Fruit fly (Drosophila melanogaster) whole organism, embryonic: ENCODE data around the gene RhoGEF4.
A peak's percentile ranks its signal among the peaks of the same experiment; 100 is the strongest.

Source experiments
- Atf-2 ChIP-seq: fragments of 200-800 bp; sonication (Bioruptor generic); optimal IDR thresholded peaks from 2 replicates; lab custom pipeline; 2016; ENCODE audit warnings: missing biosample characterization, missing genetic modification characterization
- Atf6 ChIP-seq: fragments of 200-800 bp; sonication (Bioruptor generic); IDR thresholded peaks from 2 replicates; pipeline ENCODE4 v1.3.6; 2022; ENCODE audit warnings: missing biosample characterization, missing genetic modification characterization
- B-H1 ChIP-seq: fragments of 200-800 bp; sonication (Bioruptor generic); IDR thresholded peaks from 3 replicates; pipeline ENCODE4 v1.3.6; 2022; ENCODE audit warnings: missing biosample characterization, missing genetic modification characterization
- CG10147 ChIP-seq: fragments of 200-800 bp; sonication (Bioruptor generic); optimal IDR thresholded peaks from 2 replicates; lab custom pipeline; 2019; ENCODE audit warnings: missing biosample characterization, mild to moderate bottlenecking, missing genetic modification characterization, moderate library complexity
- CG10321 ChIP-seq: fragments of 200-800 bp; sonication (Bioruptor generic); IDR thresholded peaks from 2 replicates; pipeline ENCODE4 v1.3.6; 2022; ENCODE audit warnings: missing biosample characterization, missing genetic modification characterization
- CG10959 ChIP-seq: fragments of 200-800 bp; sonication (Bioruptor generic); IDR thresholded peaks from 2 replicates; pipeline ENCODE4 v1.3.6; 2022; ENCODE audit warnings: missing biosample characterization, missing genetic modification characterization
- CG12299 ChIP-seq: fragments of 200-800 bp; sonication (Bioruptor generic); optimal IDR thresholded peaks from 2 replicates; lab custom pipeline; 2018; ENCODE audit warnings: missing biosample characterization, mild to moderate bottlenecking, missing genetic modification characterization
- CG15269 ChIP-seq: fragments of 200-800 bp; sonication (Bioruptor generic); optimal IDR thresholded peaks from 2 replicates; lab custom pipeline; 2018; ENCODE audit warnings: missing biosample characterization, mild to moderate bottlenecking, missing genetic modification characterization, moderate library complexity
- CG1647 ChIP-seq: fragments of 200-800 bp; sonication (Bioruptor generic); optimal IDR thresholded peaks from 3 replicates; lab custom pipeline; 2016; ENCODE audit warnings: missing biosample characterization, missing genetic modification characterization
- CG17328 ChIP-seq: fragments of 200-800 bp; sonication (Bioruptor generic); IDR thresholded peaks from 2 replicates; pipeline ENCODE4 v1.3.6; 2022; ENCODE audit warnings: missing biosample characterization, missing genetic modification characterization
- CG17359 ChIP-seq: fragments of 200-800 bp; sonication (Bioruptor generic); optimal IDR thresholded peaks from 3 replicates; lab custom pipeline; 2018; ENCODE audit warnings: missing biosample characterization, mild to moderate bottlenecking, missing genetic modification characterization, moderate library complexity
- CG18262 ChIP-seq: fragments of 200-800 bp; optimal IDR thresholded peaks from 3 replicates; lab custom pipeline; 2019; ENCODE audit warnings: missing biosample characterization, mild to moderate bottlenecking, missing genetic modification characterization, moderate library complexity
- CG18764 ChIP-seq: fragments of 200-800 bp; sonication (Bioruptor generic); optimal IDR thresholded peaks from 3 replicates; lab custom pipeline; 2016; ENCODE audit warnings: missing biosample characterization, missing genetic modification characterization
- CG31365 ChIP-seq: fragments of 200-800 bp; sonication (Bioruptor generic); optimal IDR thresholded peaks from 2 replicates; lab custom pipeline; 2018; ENCODE audit warnings: missing biosample characterization, mild to moderate bottlenecking, missing genetic modification characterization
- CG33213 ChIP-seq: fragments of 200-800 bp; sonication (Bioruptor generic); optimal IDR thresholded peaks from 3 replicates; lab custom pipeline; 2016; ENCODE audit warnings: missing biosample characterization, missing genetic modification characterization
- CG34376 ChIP-seq: fragments of 200-800 bp; sonication (Bioruptor generic); optimal IDR thresholded peaks from 2 replicates; lab custom pipeline; 2018; ENCODE audit warnings: missing biosample characterization, mild to moderate bottlenecking, missing genetic modification characterization
- CG7786 ChIP-seq: fragments of 200-800 bp; sonication (Bioruptor generic); optimal IDR thresholded peaks from 2 replicates; lab custom pipeline; 2016; ENCODE audit warnings: missing biosample characterization, missing genetic modification characterization
- CG7839 ChIP-seq: fragments of 200-800 bp; sonication (Bioruptor generic); optimal IDR thresholded peaks from 3 replicates; lab custom pipeline; 2018; ENCODE audit warnings: missing biosample characterization, mild to moderate bottlenecking, missing genetic modification characterization, moderate library complexity
- CG8944 ChIP-seq: fragments of 200-800 bp; sonication (Bioruptor generic); optimal IDR thresholded peaks from 3 replicates; lab custom pipeline; 2016; ENCODE audit warnings: missing biosample characterization, missing genetic modification characterization
- CG9817 ChIP-seq: fragments of 200-800 bp; sonication (Bioruptor generic); optimal IDR thresholded peaks from 2 replicates; lab custom pipeline; 2018; ENCODE audit warnings: missing biosample characterization, mild to moderate bottlenecking, missing genetic modification characterization, moderate library complexity
- D19B ChIP-seq: fragments of 200-800 bp; sonication (Bioruptor generic); optimal IDR thresholded peaks from 2 replicates; lab custom pipeline; 2017; ENCODE audit warnings: missing biosample characterization, mild to moderate bottlenecking, missing genetic modification characterization
- Dfd ChIP-seq, 2 experiments: fragments of >200 bp; optimal IDR thresholded peaks; 2 replicates each; lab custom pipeline; 2017; ENCODE audit warnings: missing biosample characterization in 2 of 2, missing genetic modification characterization in 2 of 2
- ERR ChIP-seq: fragments of 200-800 bp; sonication (Bioruptor generic); optimal IDR thresholded peaks from 2 replicates; lab custom pipeline; 2016; ENCODE audit warnings: missing biosample characterization, missing genetic modification characterization
- H2.0 ChIP-seq: fragments of 200-800 bp; sonication (Bioruptor generic); IDR thresholded peaks from 2 replicates; pipeline ENCODE4 v1.3.6; 2022; ENCODE audit warnings: missing biosample characterization, missing genetic modification characterization
- HLHmδ ChIP-seq: fragments of 200-800 bp; sonication (Bioruptor generic); optimal IDR thresholded peaks from 2 replicates; lab custom pipeline; 2018; ENCODE audit warnings: missing biosample characterization, mild to moderate bottlenecking, missing genetic modification characterization, moderate library complexity
- Hmr ChIP-seq: fragments of 200-800 bp; sonication (Bioruptor generic); optimal IDR thresholded peaks from 3 replicates; lab custom pipeline; 2017; ENCODE audit warnings: mild to moderate bottlenecking, missing biosample characterization, missing genetic modification reagents, missing genetic modification characterization
- Jarid2 ChIP-seq: fragments of 200-800 bp; sonication (Bioruptor generic); optimal IDR thresholded peaks from 3 replicates; lab custom pipeline; 2017; ENCODE audit warnings: mild to moderate bottlenecking, missing biosample characterization, missing genetic modification reagents, missing genetic modification characterization
- Lhr ChIP-seq: fragments of 200-800 bp; sonication (Bioruptor generic); optimal IDR thresholded peaks from 3 replicates; lab custom pipeline; 2017; ENCODE audit warnings: mild to moderate bottlenecking, missing biosample characterization, missing genetic modification reagents, missing genetic modification characterization
- MESR4 ChIP-seq: fragments of 200-800 bp; sonication (Bioruptor generic); optimal IDR thresholded peaks from 2 replicates; lab custom pipeline; 2018; ENCODE audit warnings: missing biosample characterization, mild to moderate bottlenecking, missing genetic modification characterization, moderate library complexity
- Mrtf ChIP-seq: fragments of 200-800 bp; sonication (Bioruptor generic); IDR thresholded peaks from 3 replicates; pipeline ENCODE4 v1.3.6; 2022; ENCODE audit warnings: missing biosample characterization, missing genetic modification characterization
- Nf-YB ChIP-seq: fragments of 200-800 bp; sonication (Bioruptor generic); optimal IDR thresholded peaks from 3 replicates; lab custom pipeline; 2019; ENCODE audit warnings: missing biosample characterization, mild to moderate bottlenecking, missing genetic modification characterization, moderate library complexity
- Ravus ChIP-seq: fragments of 200-800 bp; sonication (Bioruptor generic); IDR thresholded peaks from 2 replicates; pipeline ENCODE4 v1.3.6; 2022; ENCODE audit warnings: missing biosample characterization, missing genetic modification characterization
- Sry-β ChIP-seq: fragments of 200-800 bp; sonication (Bioruptor generic); optimal IDR thresholded peaks from 2 replicates; lab custom pipeline; 2018; ENCODE audit warnings: missing biosample characterization, mild to moderate bottlenecking, missing genetic modification characterization, moderate library complexity
- Xbp1 ChIP-seq: fragments of 200-800 bp; sonication (Bioruptor generic); optimal IDR thresholded peaks from 3 replicates; lab custom pipeline; 2016; ENCODE audit warnings: missing biosample characterization, mild to moderate bottlenecking, missing genetic modification characterization
- ara ChIP-seq: fragments of 200-800 bp; sonication (Bioruptor generic); IDR thresholded peaks from 2 replicates; pipeline ENCODE4 v1.3.6; 2022; ENCODE audit warnings: missing biosample characterization, missing genetic modification characterization
- ci ChIP-seq: fragments of 200-800 bp; sonication (Bioruptor generic); IDR thresholded peaks from 3 replicates; pipeline ENCODE4 v1.3.6; 2022; ENCODE audit warnings: missing biosample characterization, missing genetic modification characterization
- da ChIP-seq: fragments of 200-800 bp; sonication (Bioruptor generic); optimal IDR thresholded peaks from 2 replicates; lab custom pipeline; 2016; ENCODE audit warnings: missing biosample characterization, missing genetic modification characterization
- dati ChIP-seq: fragments of 200-800 bp; sonication (Bioruptor generic); IDR thresholded peaks from 2 replicates; pipeline ENCODE4 v1.3.6; 2022; ENCODE audit warnings: missing biosample characterization, missing genetic modification characterization
- dmrt11E ChIP-seq: fragments of 200-800 bp; sonication (Bioruptor generic); optimal IDR thresholded peaks from 3 replicates; lab custom pipeline; 2018; ENCODE audit warnings: missing biosample characterization, mild to moderate bottlenecking, missing genetic modification characterization, moderate library complexity
- dmrt99B ChIP-seq: fragments of 200-800 bp; sonication (Bioruptor generic); optimal IDR thresholded peaks from 2 replicates; lab custom pipeline; 2018; ENCODE audit warnings: missing biosample characterization, mild to moderate bottlenecking, missing genetic modification characterization, moderate library complexity
- fru ChIP-seq: fragments of >200 bp; optimal IDR thresholded peaks from 2 replicates; lab custom pipeline; 2017
- gcm ChIP-seq: fragments of 200-800 bp; sonication (Bioruptor generic); optimal IDR thresholded peaks from 2 replicates; lab custom pipeline; 2019; ENCODE audit warnings: missing biosample characterization, mild to moderate bottlenecking, missing genetic modification characterization, moderate library complexity
- ind ChIP-seq: fragments of 200-800 bp; sonication (Bioruptor generic); optimal IDR thresholded peaks from 3 replicates; lab custom pipeline; 2016; ENCODE audit warnings: missing biosample characterization, missing genetic modification characterization
- maf-S ChIP-seq: fragments of 200-800 bp; sonication (Bioruptor generic); optimal IDR thresholded peaks from 2 replicates; lab custom pipeline; 2016; ENCODE audit warnings: missing biosample characterization, missing genetic modification characterization
- p53 ChIP-seq: fragments of 200-800 bp; sonication (Bioruptor generic); optimal IDR thresholded peaks from 2 replicates; lab custom pipeline; 2016; ENCODE audit warnings: missing biosample characterization, missing genetic modification characterization
- ranshi ChIP-seq: fragments of 200-800 bp; sonication (Bioruptor generic); IDR thresholded peaks from 2 replicates; pipeline ENCODE4 v1.3.6; 2022; ENCODE audit warnings: missing biosample characterization, missing genetic modification characterization
- tap ChIP-seq: fragments of 200-800 bp; optimal IDR thresholded peaks from 3 replicates; lab custom pipeline; 2019; ENCODE audit warnings: missing biosample characterization, mild to moderate bottlenecking, missing genetic modification characterization, moderate library complexity
- tll ChIP-seq, 2 experiments: fragments of 200-800 bp in 1 of 2; fragments of >200 bp in 1 of 2; sonication (Bioruptor generic) in 1 of 2; optimal IDR thresholded peaks; 2 replicates each; lab custom pipeline; 2017 to 2019; ENCODE audit warnings: missing biosample characterization in 2 of 2, missing genetic modification characterization in 2 of 2, mild to moderate bottlenecking in 1 of 2, moderate library complexity in 1 of 2
- zen2 ChIP-seq: fragments of 200-800 bp; sonication (Bioruptor generic); IDR thresholded peaks from 3 replicates; pipeline ENCODE4 v1.3.6; 2022; ENCODE audit warnings: missing biosample characterization, missing genetic modification characterization; ENCODE audit not compliant: partially characterized antibody

The RhoGEF4 gene

dm6 chr3L:7328567-7329253 lies 5.5 kb upstream of the RhoGEF4 start, which contains the start of the genes mrva, CG42307 and mus312 (continued):
- TF ChIP-seq Ravus (peak; percentile 38; the same call in 1 of the 2 replicates), ara (peak; percentile 60; the same call in 1 of the 2 replicates), CG15269 (tag; lab: Kevin White, UChicago) (peak; percentile 95), CG17328 (GFP tag; lab: Robert Waterston, UW) (peak; percentile 79), CG10147 (peak; percentile 91), Lhr (GFP tag; lab: Kevin White, UChicago) (peak; percentile 62), p53 (GFP tag; lab: Kevin White, UChicago) (no peak), CG33213 (GFP tag; lab: Kevin White, UChicago) (peak; percentile 44), CG10321 (peak; percentile 41; the same call in 1 of the 2 replicates), ranshi (GFP tag; lab: Robert Waterston, UW) (peak; percentile 77; the same call in 1 of the 2 replicates), tap (tag; lab: Kevin White, UChicago) (no peak), CG18262 (peak; percentile 92), Mrtf (peak; percentile 83), D19B (GFP tag; lab: Kevin White, UChicago) (no peak), Xbp1 (GFP tag; lab: Kevin White, UChicago) (peak; percentile 86), ERR (GFP tag; lab: Kevin White, UChicago) (no peak), CG7839 (no peak), maf-S (GFP tag; lab: Kevin White, UChicago) (peak; percentile 5), CG10959 (GFP tag; lab: Robert Waterston, UW) (peak; percentile 54), Atf6 (GFP tag; lab: Robert Waterston, UW) (peak; percentile 69), Dfd (GFP tag; optimal IDR thresholded peaks at IDR 0.05; lab: Kevin White, UChicago) (no peak), Nf-YB (GFP tag; lab: Kevin White, UChicago) (peak; percentile 77), gcm (GFP tag; lab: Kevin White, UChicago) (peak; percentile 93), CG31365 (no peak), da (no peak), MESR4 (GFP tag; lab: Kevin White, UChicago) (peak; percentile 96), CG34376 (peak; percentile 48), CG8944 (GFP tag; lab: Kevin White, UChicago) (peak; percentile 14), B-H1 (GFP tag; lab: Robert Waterston, UW) (peak; percentile 55), CG7786 (GFP tag; lab: Kevin White, UChicago) (no peak), Atf-2 (GFP tag; lab: Kevin White, UChicago) (peak; percentile 26), CG9817 (peak; percentile 94), HLHmδ (peak; percentile 67), CG18764 (GFP tag; lab: Kevin White, UChicago) (peak; percentile 83), ci (GFP tag; lab: Robert Waterston, UW) (peak; percentile 70; the same call in 2 of the 3 replicates), H2.0 (peak; percentile 80), Jarid2 (GFP tag; lab: Kevin White, UChicago) (no peak), CG1647 (GFP tag; lab: Kevin White, UChicago) (peak; percentile 44), CG12299 (peak; percentile 92), dmrt11E (tag; lab: Kevin White, UChicago) (peak; percentile 91), fru (lab: Kevin White, UChicago) (no peak), dati (GFP tag; lab: Robert Waterston, UW) (no peak), dmrt99B (tag; lab: Kevin White, UChicago) (no peak), Sry-β (GFP tag; lab: Kevin White, UChicago) (peak; percentile 43), ind (GFP tag; lab: Kevin White, UChicago) (peak; percentile 86), CG17359 (peak; percentile 87), tll (GFP tag; optimal IDR thresholded peaks at IDR 0.05; lab: Kevin White, UChicago) (peak in 1 of 2 experiments; percentile 17), Hmr (no peak), zen2 (GFP tag; lab: Robert Waterston, UW) (no peak)
